Fruit fly (Drosophila melanogaster) whole organism, embryonic: ENCODE results near the gene dbo.

ENCODE experiments used
- CG10543 ChIP-seq: fragments of 200-800 bp; sonication (Bioruptor generic); optimal IDR thresholded peaks from 3 replicates; lab custom pipeline; 2017; ENCODE audit warnings: missing biosample characterization, mild to moderate bottlenecking, missing genetic modification characterization, moderate library complexity
- CG4707 ChIP-seq: fragments of 200-800 bp; sonication (Bioruptor generic); optimal IDR thresholded peaks from 2 replicates; lab custom pipeline; 2018; ENCODE audit warnings: missing biosample characterization, mild to moderate bottlenecking, missing genetic modification characterization, moderate library complexity
- Ets97D ChIP-seq: fragments of 200-800 bp; sonication (Bioruptor generic); optimal IDR thresholded peaks from 3 replicates; lab custom pipeline; 2016; ENCODE audit warnings: missing biosample characterization, missing genetic modification characterization
- MBD-R2 ChIP-seq: fragments of 200-800 bp; sonication (Bioruptor generic); IDR thresholded peaks from 2 replicates; pipeline ENCODE4 v1.3.6; 2022; ENCODE audit warnings: missing biosample characterization, missing genetic modification characterization
- Stat92E ChIP-seq, 3 experiments: fragments of >200 bp in 2 of 3; fragments of 200-800 bp in 1 of 3; sonication (Bioruptor generic) in 1 of 3; optimal IDR thresholded peaks; 2 replicates each; lab custom pipeline; 2017 to 2019; ENCODE audit warnings: missing biosample characterization in 3 of 3, missing genetic modification characterization in 3 of 3, mild to moderate bottlenecking in 1 of 3, moderate library complexity in 1 of 3
- abd-A ChIP-seq: fragments of 200-800 bp; sonication (Bioruptor generic); optimal IDR thresholded peaks from 3 replicates; lab custom pipeline; 2019; ENCODE audit warnings: missing biosample characterization, mild to moderate bottlenecking, missing genetic modification characterization, moderate library complexity
- danr ChIP-seq: fragments of 200-800 bp; sonication (Bioruptor generic); IDR thresholded peaks from 2 replicates; pipeline ENCODE4 v1.3.6; 2022; ENCODE audit warnings: missing biosample characterization, missing genetic modification characterization
- gcm ChIP-seq: fragments of 200-800 bp; sonication (Bioruptor generic); optimal IDR thresholded peaks from 2 replicates; lab custom pipeline; 2019; ENCODE audit warnings: missing biosample characterization, mild to moderate bottlenecking, missing genetic modification characterization, moderate library complexity
- gem ChIP-seq: fragments of 200-800 bp; sonication (Bioruptor generic); optimal IDR thresholded peaks from 2 replicates; lab custom pipeline; 2019; ENCODE audit warnings: missing biosample characterization, mild to moderate bottlenecking, missing genetic modification characterization, moderate library complexity
- nerfin-1 ChIP-seq: fragments of 200-800 bp; sonication (Bioruptor generic); optimal IDR thresholded peaks from 3 replicates; lab custom pipeline; 2019; ENCODE audit warnings: missing biosample characterization, mild to moderate bottlenecking, missing genetic modification characterization, moderate library complexity
- sd ChIP-seq: fragments of 200-800 bp; sonication (Bioruptor generic); optimal IDR thresholded peaks from 3 replicates; lab custom pipeline; 2018; ENCODE audit warnings: missing biosample characterization, mild to moderate bottlenecking, missing genetic modification characterization, moderate library complexity

- no peak for TF ChIP-seq gem (tag; lab: Kevin White, UChicago)
- TF ChIP-seq MBD-R2, result no peak
- no peak for TF ChIP-seq Ets97D (GFP tag; lab: Kevin White, UChicago)
- peak; percentile 46 for TF ChIP-seq nerfin-1 (tag; lab: Kevin White, UChicago)
- peak; percentile 8 for TF ChIP-seq abd-A (tag; lab: Kevin White, UChicago)
- TF ChIP-seq CG10543 (GFP tag; lab: Kevin White, UChicago), result no peak
- peak; percentile 38 for TF ChIP-seq gcm (GFP tag; lab: Kevin White, UChicago)
- TF ChIP-seq CG4707 (GFP tag; lab: Kevin White, UChicago), result no peak
- no peak for TF ChIP-seq danr
- TF ChIP-seq sd (tag; lab: Kevin White, UChicago), result peak; percentile 60
- no peak for TF ChIP-seq Stat92E (GFP tag; optimal IDR thresholded peaks at IDR 0.05; lab: Kevin White, UChicago)
These were observed 1.0 kb upstream of the dbo start for dm6 chr3L:15825493-15826209.
